Worm (Caenorhabditis elegans) whole organism, L4 larva: Measurements from ENCODE around the gene ppgn-1.
A peak's percentile ranks its signal among the peaks of the same experiment; 100 is the strongest.

Source experiments
- D1046.2 ChIP-seq: fragments of 200-800 bp; sonication (Bioruptor generic); IDR thresholded peaks from 2 replicates; pipeline ENCODE4 v1.3.6; 2022; ENCODE audit warnings: missing genetic modification characterization, missing compliant biosample characterization
- F10B5.3 ChIP-seq: sonication (generic microtip); optimal IDR thresholded peaks from 2 replicates; lab custom pipeline; 2016; ENCODE audit warnings: mild to moderate bottlenecking, missing genetic modification characterization, missing compliant biosample characterization
- F26F4.8 ChIP-seq: fragments of 200-800 bp; sonication (Bioruptor generic); conservative IDR thresholded peaks from 2 replicates; pipeline ENCODE4 v1.3.6; 2022; ENCODE audit warnings: missing genetic modification characterization, missing compliant biosample characterization
- F37D6.2 ChIP-seq: sonication (generic microtip); optimal IDR thresholded peaks from 2 replicates; lab custom pipeline; 2016; ENCODE audit warnings: mild to moderate bottlenecking, missing genetic modification characterization, missing compliant biosample characterization
- F49E8.2 ChIP-seq: sonication (generic microtip); optimal IDR thresholded peaks from 2 replicates; lab custom pipeline; 2016; ENCODE audit warnings: missing compliant biosample characterization, mild to moderate bottlenecking, missing genetic modification characterization, borderline replicate concordance
- T20F7.1 ChIP-seq: fragments of 200-800 bp; sonication (Bioruptor generic); optimal IDR thresholded peaks from 2 replicates; lab custom pipeline; 2018; ENCODE audit warnings: mild to moderate bottlenecking, missing genetic modification characterization, missing compliant biosample characterization
- T26A8.4 ChIP-seq: fragments of 200-800 bp; sonication (Bioruptor generic); IDR thresholded peaks from 2 replicates; pipeline ENCODE4 v1.3.6; 2022; ENCODE audit warnings: missing genetic modification characterization, missing compliant biosample characterization
- Y75B8A.6 ChIP-seq: fragments of 200-800 bp; sonication (Bioruptor generic); IDR thresholded peaks from 2 replicates; pipeline ENCODE4 v1.3.6; 2022; ENCODE audit warnings: missing genetic modification reagents, missing genetic modification characterization, missing compliant biosample characterization
- ZK337.2 ChIP-seq: fragments of 200-800 bp; sonication (Bioruptor generic); IDR thresholded peaks from 2 replicates; pipeline ENCODE4 v1.3.6; 2022; ENCODE audit warnings: missing genetic modification reagents, missing genetic modification characterization, missing compliant biosample characterization
- aha-1 ChIP-seq: fragments of 150-350 bp; peaks from one replicate; lab custom pipeline; 2014; ENCODE audit warnings: missing biosample characterization, missing genetic modification characterization
- ceh-20 ChIP-seq: fragments of 200-800 bp; sonication (Bioruptor generic); IDR thresholded peaks from 2 replicates; pipeline ENCODE4 v1.3.6; 2022; ENCODE audit warnings: missing genetic modification reagents, missing genetic modification characterization, missing compliant biosample characterization
- ceh-44 ChIP-seq: fragments of 200-800 bp; sonication (Bioruptor generic); IDR thresholded peaks from 2 replicates; pipeline ENCODE4 v1.3.6; 2022; ENCODE audit warnings: missing genetic modification reagents, missing genetic modification characterization, missing compliant biosample characterization
- ctbp-1 ChIP-seq: fragments of 200-800 bp; sonication (Bioruptor generic); IDR thresholded peaks from 2 replicates; pipeline ENCODE4 v1.3.6; 2022; ENCODE audit warnings: missing genetic modification reagents, missing genetic modification characterization, missing compliant biosample characterization
- daf-16 ChIP-seq, 3 experiments: sonication (generic microtip); optimal IDR thresholded peaks; 2 replicates each; lab custom pipeline; 2016 to 2017; ENCODE audit warnings: missing genetic modification characterization in 3 of 3, missing genetic modification reagents in 3 of 3, mild to moderate bottlenecking in 2 of 3, missing compliant biosample characterization in 2 of 3, missing biosample characterization in 1 of 3, moderate library complexity in 1 of 3
- daf-19 ChIP-seq: fragments of 200-800 bp; sonication (Bioruptor generic); conservative IDR thresholded peaks from 2 replicates; pipeline ENCODE4 v1.3.6; 2022; ENCODE audit warnings: missing genetic modification characterization, missing compliant biosample characterization
- daf-8 ChIP-seq: fragments of 200-800 bp; sonication (Bioruptor generic); IDR thresholded peaks from 2 replicates; pipeline ENCODE4 v1.3.6; 2022; ENCODE audit warnings: missing genetic modification characterization, missing compliant biosample characterization
- dmd-8 ChIP-seq: fragments of 200-800 bp; sonication (Bioruptor generic); IDR thresholded peaks from 2 replicates; pipeline ENCODE4 v1.3.6; 2022; ENCODE audit warnings: missing genetic modification characterization, missing compliant biosample characterization
- duxl-1 ChIP-seq: sonication (generic microtip); optimal IDR thresholded peaks from 2 replicates; lab custom pipeline; 2016; ENCODE audit warnings: mild to moderate bottlenecking, missing genetic modification characterization, moderate library complexity, missing compliant biosample characterization; ENCODE audit not compliant: poor library complexity
- dve-1 ChIP-seq: sonication (generic microtip); optimal IDR thresholded peaks from 2 replicates; lab custom pipeline; 2017; ENCODE audit warnings: antibody characterized with exemption, mild to moderate bottlenecking, missing genetic modification characterization, missing compliant biosample characterization; ENCODE audit not compliant: insufficient read depth
- egl-27 ChIP-seq: sonication (generic microtip); optimal IDR thresholded peaks from 3 replicates; lab custom pipeline; 2017; ENCODE audit warnings: missing biosample characterization, missing genetic modification reagents, missing genetic modification characterization
- hlh-11 ChIP-seq: fragments of 200-800 bp; sonication (Bioruptor generic); optimal IDR thresholded peaks from 2 replicates; lab custom pipeline; 2018; ENCODE audit warnings: mild to moderate bottlenecking, missing genetic modification characterization, missing compliant biosample characterization
- hlh-30 ChIP-seq: sonication (generic microtip); optimal IDR thresholded peaks from 2 replicates; lab custom pipeline; 2017; ENCODE audit warnings: antibody characterized with exemption, mild to moderate bottlenecking, missing genetic modification characterization, missing compliant biosample characterization; ENCODE audit not compliant: insufficient read depth
- jun-1 ChIP-seq: fragments of 150-350 bp; optimal IDR thresholded peaks from 2 replicates; lab custom pipeline; 2014; ENCODE audit warnings: missing biosample characterization, missing genetic modification reagents, missing genetic modification characterization
- lin-15B ChIP-seq: fragments of 150-350 bp; sonication (generic microtip); optimal IDR thresholded peaks from 3 replicates; lab custom pipeline; 2014; ENCODE audit warnings: missing biosample characterization, missing genetic modification characterization
- lin-38 ChIP-seq: fragments of 200-800 bp; sonication (Bioruptor generic); IDR thresholded peaks from 2 replicates; pipeline ENCODE4 v1.3.6; 2022; ENCODE audit warnings: missing genetic modification reagents, missing genetic modification characterization, missing compliant biosample characterization
- lin-39 ChIP-seq: fragments of 150-350 bp; optimal IDR thresholded peaks from 2 replicates; lab custom pipeline; 2014; ENCODE audit warnings: missing biosample characterization, missing genetic modification reagents, missing genetic modification characterization
- lir-3 ChIP-seq: sonication (generic microtip); optimal IDR thresholded peaks from 2 replicates; lab custom pipeline; 2016; ENCODE audit warnings: mild to moderate bottlenecking, missing genetic modification characterization, missing compliant biosample characterization
- madf-9 ChIP-seq: fragments of 200-800 bp; sonication (Bioruptor generic); conservative IDR thresholded peaks from 2 replicates; pipeline ENCODE4 v1.3.6; 2022; ENCODE audit warnings: missing genetic modification reagents, missing genetic modification characterization, missing compliant biosample characterization
- mes-2 ChIP-seq: sonication (generic microtip); optimal IDR thresholded peaks from 2 replicates; lab custom pipeline; 2016; ENCODE audit warnings: missing genotype, mild to moderate bottlenecking, missing genetic modification characterization, missing compliant biosample characterization; ENCODE audit not compliant: poor library complexity, severe bottlenecking
- mxl-3 ChIP-seq: fragments of 200-800 bp; sonication (Bioruptor generic); optimal IDR thresholded peaks from 2 replicates; lab custom pipeline; 2018; ENCODE audit warnings: mild to moderate bottlenecking, missing genetic modification characterization, missing compliant biosample characterization
- nhr-102 ChIP-seq: sonication (generic microtip); optimal IDR thresholded peaks from 2 replicates; lab custom pipeline; 2016; ENCODE audit warnings: mild to moderate bottlenecking, missing genetic modification characterization, moderate library complexity, missing compliant biosample characterization
- nhr-111 ChIP-seq: fragments of 200-800 bp; sonication (Bioruptor generic); optimal IDR thresholded peaks from 2 replicates; lab custom pipeline; 2018; ENCODE audit warnings: mild to moderate bottlenecking, missing genetic modification characterization, missing compliant biosample characterization
- nhr-237 ChIP-seq: sonication (generic microtip); optimal IDR thresholded peaks from 2 replicates; lab custom pipeline; 2017; ENCODE audit warnings: missing biosample characterization, missing genetic modification characterization
- nhr-41 ChIP-seq: fragments of 200-800 bp; sonication (Bioruptor generic); IDR thresholded peaks from 2 replicates; pipeline ENCODE4 v1.3.6; 2022; ENCODE audit warnings: missing genetic modification reagents, missing genetic modification characterization, missing compliant biosample characterization
- nhr-48 ChIP-seq: sonication (generic microtip); optimal IDR thresholded peaks from 2 replicates; lab custom pipeline; 2016; ENCODE audit warnings: mild to moderate bottlenecking, missing genetic modification characterization, missing compliant biosample characterization
- nhr-76 ChIP-seq: fragments of 150-350 bp; optimal IDR thresholded peaks from 2 replicates; lab custom pipeline; 2014; ENCODE audit warnings: missing biosample characterization, missing genetic modification characterization
- nhr-77 ChIP-seq: fragments of 150-350 bp; optimal IDR thresholded peaks from 2 replicates; lab custom pipeline; 2014; ENCODE audit warnings: missing biosample characterization, missing genetic modification characterization
- pha-4 ChIP-seq, 2 experiments: fragments of 150-350 bp in 1 of 2; fragments of 200-800 bp in 1 of 2; sonication (Bioruptor generic) in 1 of 2; IDR thresholded peaks in 1 of 2; optimal IDR thresholded peaks in 1 of 2; 2 replicates each; pipeline versions ENCODE4 v1.3.6 to Lab custom; 2014 to 2022; ENCODE audit warnings: missing genetic modification characterization in 2 of 2, missing genetic modification reagents in 2 of 2, missing biosample characterization in 1 of 2, missing compliant biosample characterization in 1 of 2
- php-3 ChIP-seq: fragments of 200-800 bp; sonication (Bioruptor generic); IDR thresholded peaks from 2 replicates; pipeline ENCODE4 v1.3.6; 2022; ENCODE audit warnings: missing genetic modification reagents, missing genetic modification characterization, missing compliant biosample characterization
- pqm-1 ChIP-seq: sonication (generic microtip); optimal IDR thresholded peaks from 2 replicates; lab custom pipeline; 2017; ENCODE audit warnings: missing biosample characterization, missing genetic modification characterization
- saeg-2 ChIP-seq: fragments of 200-800 bp; sonication (Bioruptor generic); IDR thresholded peaks from 2 replicates; pipeline ENCODE4 v1.3.6; 2022; ENCODE audit warnings: missing genetic modification reagents, missing genetic modification characterization, missing compliant biosample characterization
- snpc-1.2 ChIP-seq: fragments of 200-800 bp; sonication (Bioruptor generic); IDR thresholded peaks from 2 replicates; pipeline ENCODE4 v1.3.6; 2022; ENCODE audit warnings: missing genetic modification reagents, missing genetic modification characterization, missing compliant biosample characterization
- spr-3 ChIP-seq: fragments of 200-800 bp; sonication (Bioruptor generic); optimal IDR thresholded peaks from 2 replicates; lab custom pipeline; 2018; ENCODE audit warnings: mild to moderate bottlenecking, missing genetic modification characterization, missing compliant biosample characterization
- unc-130 ChIP-seq: sonication (generic microtip); optimal IDR thresholded peaks from 2 replicates; lab custom pipeline; 2016; ENCODE audit warnings: missing genetic modification reagents, missing genetic modification characterization, missing compliant biosample characterization
- unc-39 ChIP-seq: sonication (generic microtip); optimal IDR thresholded peaks from 2 replicates; lab custom pipeline; 2017; ENCODE audit warnings: missing biosample characterization, missing genetic modification characterization
- vab-7 ChIP-seq: fragments of 200-800 bp; sonication (Bioruptor generic); IDR thresholded peaks from 2 replicates; pipeline ENCODE4 v1.3.6; 2022; ENCODE audit warnings: missing genetic modification reagents, missing genetic modification characterization, missing compliant biosample characterization
- zfp-3 ChIP-seq: fragments of 200-800 bp; sonication (Bioruptor generic); conservative IDR thresholded peaks from 2 replicates; pipeline ENCODE4 v1.3.6; 2022; ENCODE audit warnings: missing genetic modification reagents, missing genetic modification characterization, missing compliant biosample characterization
- zip-2 ChIP-seq: fragments of 150-350 bp; optimal IDR thresholded peaks from 2 replicates; lab custom pipeline; 2014; ENCODE audit warnings: missing biosample characterization, missing genetic modification characterization
- ztf-11 ChIP-seq: fragments of 150-350 bp; optimal IDR thresholded peaks from 2 replicates; lab custom pipeline; 2014; ENCODE audit warnings: missing biosample characterization, missing genetic modification characterization

Gene ppgn-1

ce11 chrIV:2387970-2388705 lies 39.4 kb upstream of the ppgn-1 start, which contains the start of gene sec-61.B (continued):
- TF ChIP-seq madf-9 (no peak), duxl-1 (tag; lab: Kevin White, UChicago) (no peak), nhr-237 (no peak), spr-3 (GFP tag; lab: Kevin White, UChicago) (no peak), dmd-8 (GFP tag; lab: Robert Waterston, UW) (0 out of 2 replicates have a peak, but pooled peaks have one; percentile 16), ceh-44 (GFP tag; lab: Robert Waterston, UW) (no peak), F49E8.2 (no peak), ceh-20 (GFP tag; lab: Robert Waterston, UW) (no peak), lir-3 (no peak), mes-2 (no peak), zfp-3 (GFP tag; lab: Robert Waterston, UW) (no peak), zip-2 (tag; lab: Kevin White, UChicago) (no peak), Y75B8A.6 (GFP tag; lab: Robert Waterston, UW) (no peak), lin-38 (GFP tag; lab: Robert Waterston, UW) (peak; percentile 84), hlh-30 (tag; lab: Kevin White, UChicago) (no peak), F10B5.3 (tag; lab: Kevin White, UChicago) (no peak), nhr-111 (GFP tag; lab: Kevin White, UChicago) (no peak), ZK337.2 (GFP tag; lab: Robert Waterston, UW) (no peak), hlh-11 (no peak), nhr-77 (peak; percentile 6), aha-1 (tag; lab: Kevin White, UChicago) (peak; percentile 6), unc-130 (no peak), T26A8.4 (GFP tag; lab: Robert Waterston, UW) (0 out of 2 replicates have a peak, but pooled peaks have one; percentile 49), nhr-76 (tag; lab: Kevin White, UChicago) (no peak), jun-1 (tag; lab: Kevin White, UChicago) (no peak), pha-4 (GFP tag; IDR thresholded peaks at IDR 0.05; lab: Robert Waterston, UW) (no peak), pha-4 (tag; optimal IDR thresholded peaks at IDR 0.05; lab: Kevin White, UChicago) (no peak), snpc-1.2 (GFP tag; lab: Robert Waterston, UW) (no peak), F26F4.8 (GFP tag; lab: Robert Waterston, UW) (no peak), saeg-2 (GFP tag; lab: Robert Waterston, UW) (no peak), ctbp-1 (GFP tag; lab: Robert Waterston, UW) (no peak), lin-39 (no peak), pqm-1 (tag; lab: Kevin White, UChicago) (no peak), T20F7.1 (GFP tag; lab: Kevin White, UChicago) (no peak), daf-8 (GFP tag; lab: Robert Waterston, UW) (no peak), ztf-11 (tag; lab: Kevin White, UChicago) (no peak), daf-16 (GFP tag; optimal IDR thresholded peaks at IDR 0.05; lab: Kevin White, UChicago) (no peak), daf-16 (tag; optimal IDR thresholded peaks at IDR 0.05; lab: Kevin White, UChicago) (peak; percentile 15), unc-39 (tag; lab: Kevin White, UChicago) (no peak), php-3 (GFP tag; lab: Robert Waterston, UW) (no peak), vab-7 (GFP tag; lab: Robert Waterston, UW) (peak; percentile 20; the same call in 1 of the 2 replicates), nhr-41 (GFP tag; lab: Robert Waterston, UW) (no peak), egl-27 (no peak), daf-19 (peak; percentile 76), lin-15B (tag; lab: Kevin White, UChicago) (no peak), nhr-48 (tag; lab: Kevin White, UChicago) (no peak), F37D6.2 (tag; lab: Kevin White, UChicago) (no peak), D1046.2 (no peak), nhr-102 (tag; lab: Kevin White, UChicago) (peak; percentile 60), mxl-3 (GFP tag; lab: Kevin White, UChicago) (no peak), dve-1 (tag; lab: Kevin White, UChicago) (peak; percentile 21)
